Fruit fly (Drosophila melanogaster) whole organism: ENCODE measurements around the gene CG33688.
A peak's percentile ranks its signal among the peaks of the same experiment; 100 is the strongest.

Source experiments
- CG8478 ChIP-seq: fragments of >200 bp; optimal IDR thresholded peaks from 2 replicates; lab custom pipeline; 2018; ENCODE audit warnings: inconsistent platforms
- EcR ChIP-seq, 2 experiments: fragments of >200 bp; optimal IDR thresholded peaks; 2 replicates each; lab custom pipeline; 2017; ENCODE audit warnings: missing biosample characterization in 2 of 2, missing genetic modification characterization in 2 of 2, missing genetic modification reagents in 2 of 2
- psq ChIP-seq: fragments of >200 bp; optimal IDR thresholded peaks from 2 replicates; lab custom pipeline; 2017
- usp ChIP-seq: fragments of >200 bp; optimal IDR thresholded peaks from 2 replicates; lab custom pipeline; 2017; ENCODE audit warnings: missing biosample characterization, missing genetic modification characterization, mixed read lengths

DNA sequence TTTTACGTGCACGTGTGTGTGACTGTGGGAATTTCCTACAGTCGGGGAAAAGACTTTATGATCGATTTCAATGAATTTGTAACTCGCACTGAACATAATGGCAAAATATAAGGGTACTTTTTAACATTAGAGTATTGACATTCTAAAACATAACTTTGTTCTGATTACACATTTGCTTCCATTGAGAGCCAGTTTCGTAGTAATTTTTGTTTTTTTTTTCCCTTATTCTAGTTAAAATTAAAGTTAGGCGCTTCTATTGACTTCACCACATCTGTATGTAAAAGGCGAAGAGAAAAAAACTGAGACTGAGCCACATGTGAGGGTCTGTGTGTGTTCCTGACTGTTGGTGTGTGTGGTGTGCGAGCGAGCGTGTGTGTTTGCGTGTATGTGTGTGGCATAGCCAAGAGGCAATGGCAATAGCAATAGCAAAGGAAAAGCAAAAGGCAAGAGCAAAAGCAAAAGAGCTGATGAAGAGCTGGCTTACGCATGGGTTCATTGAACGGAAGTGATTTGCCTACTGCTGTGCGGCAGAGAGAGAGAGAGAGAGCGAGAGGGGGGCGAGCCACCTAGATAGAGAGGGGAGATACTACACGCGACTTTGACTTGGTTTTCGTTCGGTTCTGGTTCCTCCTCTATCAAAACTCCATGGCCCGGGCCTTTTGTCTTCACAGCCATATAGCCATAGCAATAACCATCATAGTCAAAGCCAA lies 37.0 kb upstream of the CG33688 start:
- no peak for TF ChIP-seq usp (GFP tag; lab: Kevin White, UChicago)
- no peak for TF ChIP-seq CG8478 (lab: Kevin White, UChicago)
- TF ChIP-seq psq = no peak
- TF ChIP-seq EcR (GFP tag; optimal IDR thresholded peaks at IDR 0.05; lab: Kevin White, UChicago) = peak in 1 of 2 experiments; percentile 98
